Worm (Caenorhabditis elegans): ENCODE measurements around the gene twk-3.

ce11 chrII:8220267-8220666 is 7.7 kb upstream of the twk-3 start:
- TF ChIP-seq T23F11.4 (GFP tag; optimal IDR thresholded peaks at IDR 0.05), result no peak
- no peak for TF ChIP-seq ceh-45 (GFP tag; IDR thresholded peaks at IDR 0.05)
